Worm (Caenorhabditis elegans) whole organism, young adult: ENCODE results near the gene ima-3.

Source experiments
- B0336.3 ChIP-seq: fragments of 200-800 bp; sonication (Bioruptor generic); IDR thresholded peaks from 2 replicates; pipeline ENCODE4 v1.3.6; 2022; ENCODE audit warnings: missing genetic modification characterization, missing compliant biosample characterization
- F49E8.2 ChIP-seq: sonication (generic microtip); optimal IDR thresholded peaks from 3 replicates; lab custom pipeline; 2017; ENCODE audit warnings: missing genetic modification characterization, mild to moderate bottlenecking, missing compliant biosample characterization, antibody characterized with exemption, moderate library complexity; ENCODE audit not compliant: insufficient read depth
- F57A8.1 ChIP-seq: fragments of 200-800 bp; sonication (Bioruptor generic); optimal IDR thresholded peaks from 2 replicates; lab custom pipeline; 2018; ENCODE audit warnings: mild to moderate bottlenecking, missing genetic modification characterization, moderate library complexity, missing compliant biosample characterization
- T07F8.4 ChIP-seq: sonication (generic microtip); optimal IDR thresholded peaks from 2 replicates; lab custom pipeline; 2016; ENCODE audit warnings: mild to moderate bottlenecking, missing genetic modification characterization, moderate library complexity, missing compliant biosample characterization
- T26A5.8 ChIP-seq: sonication (generic microtip); optimal IDR thresholded peaks from 2 replicates; lab custom pipeline; 2016; ENCODE audit warnings: missing genetic modification characterization, missing compliant biosample characterization
- Y79H2A.3 ChIP-seq: fragments of 200-800 bp; sonication (Bioruptor generic); conservative IDR thresholded peaks from 2 replicates; pipeline ENCODE4 v1.3.6; 2022; ENCODE audit warnings: missing genetic modification reagents, missing genetic modification characterization, missing compliant biosample characterization
- Y95B8A.8 ChIP-seq: fragments of 200-800 bp; sonication (Bioruptor generic); IDR thresholded peaks from 2 replicates; pipeline ENCODE4 v1.3.6; 2022; ENCODE audit warnings: missing genetic modification reagents, missing genetic modification characterization, missing compliant biosample characterization
- akir-1 ChIP-seq: fragments of 200-800 bp; sonication (Bioruptor generic); optimal IDR thresholded peaks from 2 replicates; lab custom pipeline; 2018; ENCODE audit warnings: mild to moderate bottlenecking, missing genetic modification characterization, moderate library complexity, missing compliant biosample characterization
- ama-1 ChIP-seq, 3 experiments: fragments of 150-350 bp in 1 of 3; sonication (generic microtip) in 2 of 3; optimal IDR thresholded peaks; 2 replicates each; lab custom pipeline; 2014 to 2018; ENCODE audit warnings: missing biosample characterization in 2 of 3, missing genetic modification characterization in 2 of 3, missing genetic modification reagents in 2 of 3
- aptf-2 ChIP-seq: fragments of 200-800 bp; sonication (Bioruptor generic); conservative IDR thresholded peaks from 2 replicates; pipeline ENCODE4 v1.3.6; 2022; ENCODE audit warnings: missing genetic modification reagents, missing genetic modification characterization, missing compliant biosample characterization
- attf-3 ChIP-seq: fragments of 200-800 bp; sonication (Bioruptor generic); conservative IDR thresholded peaks from 2 replicates; pipeline ENCODE4 v1.3.6; 2022; ENCODE audit warnings: missing genetic modification reagents, missing genetic modification characterization, missing compliant biosample characterization
- cebp-1 ChIP-seq, 2 experiments: fragments of 200-800 bp in 1 of 2; sonication (Bioruptor generic) in 1 of 2; sonication (generic microtip) in 1 of 2; IDR thresholded peaks in 1 of 2; optimal IDR thresholded peaks in 1 of 2; 2 replicates each; pipeline versions ENCODE4 v1.3.6 to Lab custom; 2017 to 2022; ENCODE audit warnings: missing compliant biosample characterization in 2 of 2, missing genetic modification characterization in 2 of 2, mild to moderate bottlenecking in 1 of 2, missing genetic modification reagents in 1 of 2, moderate library complexity in 1 of 2
- ceh-40 ChIP-seq: fragments of 200-800 bp; sonication (Bioruptor generic); IDR thresholded peaks from 2 replicates; pipeline ENCODE4 v1.3.6; 2022; ENCODE audit warnings: missing genetic modification characterization, missing compliant biosample characterization
- dpl-1 ChIP-seq: fragments of 150-350 bp; optimal IDR thresholded peaks from 2 replicates; lab custom pipeline; 2014; ENCODE audit warnings: missing biosample characterization, missing genetic modification reagents, missing genetic modification characterization
- efl-1 ChIP-seq: fragments of 150-350 bp; optimal IDR thresholded peaks from 2 replicates; lab custom pipeline; 2014; ENCODE audit warnings: missing biosample characterization, missing genetic modification reagents, missing genetic modification characterization
- ekl-4 ChIP-seq: fragments of 200-800 bp; sonication (Bioruptor generic); IDR thresholded peaks from 2 replicates; pipeline ENCODE4 v1.3.6; 2022; ENCODE audit warnings: missing genetic modification reagents, missing genetic modification characterization, missing compliant biosample characterization
- fkh-3 ChIP-seq: sonication (generic microtip); optimal IDR thresholded peaks from 2 replicates; lab custom pipeline; 2016; ENCODE audit warnings: mild to moderate bottlenecking, missing genetic modification characterization, missing compliant biosample characterization
- gei-17 ChIP-seq: fragments of 200-800 bp; sonication (Bioruptor generic); optimal IDR thresholded peaks from 2 replicates; lab custom pipeline; 2018; ENCODE audit warnings: mild to moderate bottlenecking, missing genetic modification characterization, missing compliant biosample characterization
- him-1 ChIP-seq: sonication (generic microtip); optimal IDR thresholded peaks from 2 replicates; lab custom pipeline; 2016; ENCODE audit warnings: missing genotype, missing genetic modification reagents, missing genetic modification characterization, missing compliant biosample characterization
- hlh-12 ChIP-seq: sonication (generic microtip); optimal IDR thresholded peaks from 2 replicates; lab custom pipeline; 2016; ENCODE audit warnings: missing genetic modification characterization, missing compliant biosample characterization
- hmg-20 ChIP-seq: fragments of 200-800 bp; sonication (Bioruptor generic); IDR thresholded peaks from 2 replicates; pipeline ENCODE4 v1.3.6; 2022; ENCODE audit warnings: missing genetic modification reagents, missing genetic modification characterization, missing compliant biosample characterization
- hrde-1 ChIP-seq: sonication (generic microtip); optimal IDR thresholded peaks from 2 replicates; lab custom pipeline; 2016; ENCODE audit warnings: missing genetic modification characterization, mild to moderate bottlenecking, missing compliant biosample characterization, moderate library complexity, missing genotype, missing genetic modification reagents, borderline replicate concordance
- lag-1 ChIP-seq: fragments of 200-800 bp; sonication (Bioruptor generic); IDR thresholded peaks from 2 replicates; pipeline ENCODE4 v1.3.6; 2022; ENCODE audit warnings: missing genetic modification reagents, missing genetic modification characterization, missing compliant biosample characterization
- lin-26 ChIP-seq: fragments of 200-800 bp; sonication (Bioruptor generic); IDR thresholded peaks from 2 replicates; pipeline ENCODE4 v1.3.6; 2022; ENCODE audit warnings: missing genetic modification reagents, missing genetic modification characterization, missing compliant biosample characterization
- lin-40 ChIP-seq: sonication (generic microtip); optimal IDR thresholded peaks from 2 replicates; lab custom pipeline; 2016; ENCODE audit warnings: missing genetic modification characterization, mild to moderate bottlenecking, missing compliant biosample characterization, missing genotype, missing genetic modification reagents
- lin-54 ChIP-seq: fragments of 200-800 bp; sonication (Bioruptor generic); optimal IDR thresholded peaks from 2 replicates; lab custom pipeline; 2018; ENCODE audit warnings: mild to moderate bottlenecking, missing genetic modification characterization, missing compliant biosample characterization
- mes-4 ChIP-seq: sonication (generic microtip); optimal IDR thresholded peaks from 2 replicates; lab custom pipeline; 2016; ENCODE audit warnings: missing genotype, missing genetic modification characterization, missing compliant biosample characterization
- nfya-2 ChIP-seq: fragments of 200-800 bp; sonication (Bioruptor generic); IDR thresholded peaks from 2 replicates; pipeline ENCODE4 v1.3.6; 2022; ENCODE audit warnings: missing genetic modification reagents, missing genetic modification characterization, missing compliant biosample characterization
- nfyb-1 ChIP-seq: fragments of 200-800 bp; sonication (Bioruptor generic); IDR thresholded peaks from 2 replicates; pipeline ENCODE4 v1.3.6; 2022; ENCODE audit warnings: missing genetic modification reagents, missing genetic modification characterization, missing compliant biosample characterization
- nhr-27 ChIP-seq: fragments of 200-800 bp; sonication (Bioruptor generic); optimal IDR thresholded peaks from 2 replicates; lab custom pipeline; 2018; ENCODE audit warnings: mild to moderate bottlenecking, missing genetic modification characterization, moderate library complexity, missing compliant biosample characterization
- snpc-4 ChIP-seq, 5 experiments: fragments of 150-350 bp in 1 of 5; sonication (generic microtip) in 4 of 5; optimal IDR thresholded peaks; 2 replicates each; lab custom pipeline; 2014 to 2018; ENCODE audit warnings: missing genetic modification characterization in 5 of 5, missing biosample characterization in 3 of 5, antibody characterized with exemption in 2 of 5, mild to moderate bottlenecking in 2 of 5, missing compliant biosample characterization in 2 of 5, missing genotype in 2 of 5, moderate library complexity in 2 of 5, missing genetic modification reagents in 1 of 5
- unc-130 ChIP-seq: sonication (generic microtip); optimal IDR thresholded peaks from 2 replicates; lab custom pipeline; 2016; ENCODE audit warnings: missing genetic modification reagents, missing genetic modification characterization, missing compliant biosample characterization
- unc-62 ChIP-seq: fragments of 150-350 bp; optimal IDR thresholded peaks from 2 replicates; lab custom pipeline; 2014; ENCODE audit warnings: missing biosample characterization, missing genetic modification reagents, missing genetic modification characterization
- zfh-2 ChIP-seq: fragments of 200-800 bp; sonication (Bioruptor generic); conservative IDR thresholded peaks from 2 replicates; pipeline ENCODE4 v1.3.6; 2022; ENCODE audit warnings: missing genetic modification reagents, missing genetic modification characterization, missing compliant biosample characterization
- zim-3 ChIP-seq: sonication (generic microtip); optimal IDR thresholded peaks from 2 replicates; lab custom pipeline; 2017; ENCODE audit warnings: mild to moderate bottlenecking, missing genetic modification characterization, moderate library complexity, missing compliant biosample characterization
- ztf-18 ChIP-seq: sonication (generic microtip); optimal IDR thresholded peaks from 2 replicates; lab custom pipeline; 2016; ENCODE audit warnings: missing genotype, mild to moderate bottlenecking, missing genetic modification characterization, missing compliant biosample characterization
- ztf-22 ChIP-seq: fragments of 200-800 bp; sonication (Bioruptor generic); optimal IDR thresholded peaks from 2 replicates; lab custom pipeline; 2018; ENCODE audit warnings: mild to moderate bottlenecking, missing genetic modification characterization, moderate library complexity, missing compliant biosample characterization
- ztf-3 ChIP-seq: fragments of 200-800 bp; sonication (Bioruptor generic); optimal IDR thresholded peaks from 2 replicates; lab custom pipeline; 2018; ENCODE audit warnings: mild to moderate bottlenecking, missing genetic modification characterization, missing compliant biosample characterization

The ima-3 gene

DNA sequence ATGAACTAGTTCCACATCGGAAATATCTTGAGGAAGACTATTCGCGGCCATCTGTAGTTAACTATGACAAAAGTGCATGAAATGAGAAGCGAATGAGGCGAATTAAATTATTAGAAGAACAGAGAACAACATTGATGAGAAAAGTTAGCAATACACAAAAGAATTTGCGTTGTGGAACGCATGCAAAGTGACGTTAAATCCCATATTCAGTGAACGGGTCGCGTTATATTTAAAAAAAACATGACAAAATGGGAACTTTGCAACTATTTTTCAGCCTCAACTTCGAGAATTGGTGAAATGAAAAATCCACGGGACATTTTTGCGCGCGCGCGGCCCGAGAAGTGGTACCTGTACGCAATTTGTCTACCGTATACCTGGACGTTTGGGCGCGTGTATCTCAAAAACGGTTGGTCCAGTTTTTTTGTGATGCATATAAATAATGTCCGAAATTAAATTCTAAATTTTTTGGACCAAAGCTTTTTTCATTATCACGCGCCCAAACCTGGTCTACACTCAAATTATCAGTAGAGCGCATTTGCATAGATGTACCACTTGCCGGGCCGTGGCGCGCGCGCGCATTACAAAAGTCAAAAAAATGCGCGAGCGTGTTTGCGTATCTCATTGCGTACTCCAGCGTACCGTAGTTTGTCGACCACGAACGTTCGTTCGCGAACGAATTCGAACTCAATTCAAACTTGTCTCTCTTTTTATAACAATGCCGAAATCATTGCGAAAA lies 13.5 kb downstream of the ima-3 start, which contains the start of the genes cdd-2 and oef-1 (continued):
- TF ChIP-seq unc-130 (GFP tag; lab: Kevin White, UChicago) (peak; percentile 44), ztf-3 (GFP tag; lab: Kevin White, UChicago) (no peak), efl-1 (GFP tag; lab: Kevin White, UChicago) (peak; percentile 92), attf-3 (GFP tag; lab: Robert Waterston, UW) (peak; percentile 58), fkh-3 (tag; lab: Kevin White, UChicago) (no peak), T07F8.4 (tag; lab: Kevin White, UChicago) (no peak)
- TF ChIP-seq, all 124 proteins: peak for 45

ce11 chrIV:7543662-7544061 lies 17.8 kb downstream of the ima-3 start:
- TF ChIP-seq B0336.3 (GFP tag; lab: Robert Waterston, UW) (no peak), him-1 (tag; lab: Kevin White, UChicago) (peak; percentile 70), hrde-1 (tag; lab: Kevin White, UChicago) (peak; percentile 37), ceh-40 (GFP tag; lab: Robert Waterston, UW) (no peak), fkh-3 (tag; lab: Kevin White, UChicago) (no peak), nhr-27 (no peak), ama-1 (optimal IDR thresholded peaks at IDR 0.05; lab: Kevin White, UChicago) (no peak), ama-1 (GFP tag; optimal IDR thresholded peaks at IDR 0.05; lab: Kevin White, UChicago) (peak in 1 of 2 experiments; percentile 11)

DNA sequence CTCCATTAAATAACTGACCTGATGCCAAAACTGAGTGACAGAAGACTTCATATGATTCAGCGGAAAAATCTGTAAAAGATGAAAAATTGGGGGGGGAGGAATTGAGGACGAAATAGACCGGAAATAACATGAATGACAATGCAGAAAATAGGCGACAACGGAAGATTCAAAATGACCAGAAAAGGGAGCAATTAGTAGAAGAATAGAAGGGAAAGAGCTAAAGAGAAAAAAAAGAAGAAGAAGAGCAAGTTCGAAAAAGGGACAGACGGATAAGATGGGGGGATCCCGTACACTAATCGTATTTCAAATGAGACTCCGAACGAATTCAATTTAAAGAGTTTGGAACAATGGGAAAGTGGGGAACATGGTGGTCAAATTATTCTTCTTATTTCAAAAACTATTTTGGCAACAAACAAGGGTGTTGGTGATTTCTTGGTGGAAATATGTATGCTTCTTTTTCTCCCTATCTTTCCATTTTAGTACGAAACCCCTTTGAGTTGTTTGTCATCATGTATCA lies 18.9 kb downstream of the ima-3 start, which contains the start of gene R05G6.10:
Gene R05G6.10 (minus strand): TSS at position 51 of the 517 bp plus-strand sequence.
- no peak for TF ChIP-seq ztf-18
- no peak for TF ChIP-seq cebp-1 (GFP tag; IDR thresholded peaks at IDR 0.05; lab: Robert Waterston, UW)
- TF ChIP-seq cebp-1 (tag; optimal IDR thresholded peaks at IDR 0.05; lab: Kevin White, UChicago) = no peak
- TF ChIP-seq hmg-20 = no peak
- no peak for TF ChIP-seq mes-4 (tag; lab: Kevin White, UChicago)
- no peak for TF ChIP-seq Y79H2A.3 (GFP tag; lab: Robert Waterston, UW)
- no peak for TF ChIP-seq akir-1
- TF ChIP-seq him-1 (tag; lab: Kevin White, UChicago) = no peak
- no peak for TF ChIP-seq F57A8.1 (GFP tag; lab: Kevin White, UChicago)
- TF ChIP-seq snpc-4 (GFP tag; optimal IDR thresholded peaks at IDR 0.05; lab: Kevin White, UChicago) = no peak
- TF ChIP-seq snpc-4 (tag; optimal IDR thresholded peaks at IDR 0.05; lab: Kevin White, UChicago) = no peak
- TF ChIP-seq lin-26 (GFP tag; lab: Robert Waterston, UW) = no peak
- TF ChIP-seq nfya-2 = no peak
- no peak for TF ChIP-seq nhr-27
- TF ChIP-seq dpl-1 (GFP tag; lab: Kevin White, UChicago) = no peak
- no peak for TF ChIP-seq aptf-2
- no peak for TF ChIP-seq nfyb-1
- TF ChIP-seq, all 124 proteins: peak for 0

DNA sequence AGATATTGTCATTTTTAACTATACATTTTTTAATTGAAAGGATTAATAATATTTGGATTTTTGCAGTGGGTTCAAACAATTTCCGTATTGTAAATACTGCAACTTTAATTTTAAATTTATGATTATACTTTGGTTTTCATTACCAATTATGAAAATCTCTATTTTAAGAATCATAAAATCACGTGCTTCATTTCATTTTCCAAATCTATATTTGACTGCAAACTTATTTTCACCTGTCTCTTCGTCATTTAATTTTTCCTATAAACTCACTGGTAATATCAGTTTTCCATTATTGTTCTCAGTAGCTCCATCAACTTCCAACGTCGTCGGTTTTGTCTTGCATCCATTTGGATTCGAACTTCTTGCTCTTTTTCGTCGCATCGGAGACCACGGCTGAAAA lies 29.1 kb downstream of the ima-3 start, which contains the start of gene R05G6.1:
Gene R05G6.1 (plus strand): TSS at position 301 of the 400 bp plus-strand sequence.
- no peak for TF ChIP-seq zim-3
- TF ChIP-seq aptf-2 = no peak
- TF ChIP-seq T26A5.8 (tag; lab: Kevin White, UChicago) = no peak
- no peak for TF ChIP-seq lin-26 (GFP tag; lab: Robert Waterston, UW)
- no peak for TF ChIP-seq ama-1 (optimal IDR thresholded peaks at IDR 0.05; lab: Kevin White, UChicago)
- TF ChIP-seq ama-1 (GFP tag; optimal IDR thresholded peaks at IDR 0.05; lab: Kevin White, UChicago) = no peak
- no peak for TF ChIP-seq lin-40
- no peak for TF ChIP-seq lag-1 (GFP tag; lab: Robert Waterston, UW)
- TF ChIP-seq ztf-22 (GFP tag; lab: Kevin White, UChicago) = no peak
- no peak for TF ChIP-seq unc-62 (GFP tag; lab: Kevin White, UChicago)
- no peak for TF ChIP-seq zfh-2 (GFP tag; lab: Robert Waterston, UW)
- no peak for TF ChIP-seq Y95B8A.8 (GFP tag; lab: Robert Waterston, UW)
- TF ChIP-seq F49E8.2 = no peak
- no peak for TF ChIP-seq ekl-4 (GFP tag; lab: Robert Waterston, UW)
- no peak for TF ChIP-seq lin-54 (GFP tag; lab: Kevin White, UChicago)
- TF ChIP-seq gei-17 (GFP tag; lab: Kevin White, UChicago) = no peak
- no peak for TF ChIP-seq hlh-12 (tag; lab: Kevin White, UChicago)
